Fruit fly (Drosophila melanogaster): ENCODE data around the gene CG2930.

Gene CG2930

DNA sequence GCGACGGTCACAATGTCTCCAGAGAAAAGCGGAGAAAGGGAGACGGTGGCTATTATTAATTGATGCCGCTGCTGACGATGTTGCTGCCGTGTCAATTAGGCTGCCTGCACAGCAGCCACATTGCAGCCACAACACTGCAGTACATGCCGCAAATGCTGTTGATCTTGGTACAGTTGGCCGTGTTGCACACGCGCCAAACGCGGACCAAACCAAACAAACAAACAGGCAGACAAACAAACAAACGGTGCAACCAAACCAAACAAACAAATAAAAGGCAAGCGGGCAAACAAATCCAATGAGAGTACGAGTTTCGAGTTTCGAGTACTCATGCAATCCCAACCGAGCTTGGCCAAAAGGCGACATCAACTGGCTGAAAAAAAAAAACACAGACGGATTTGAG is 36.5 kb upstream of the CG2930 start:
- TF ChIP-seq CG10321 (GFP tag; IDR thresholded peaks at IDR 0.05) (no peak), CG17361 (GFP tag; IDR thresholded peaks at IDR 0.05) (no peak), Med (GFP tag) (no peak), CG1603 (tag; optimal IDR thresholded peaks at IDR 0.05) (peak; percentile 15), CG11504 (tag; optimal IDR thresholded peaks at IDR 0.05) (no peak), CG14710 (tag; optimal IDR thresholded peaks at IDR 0.05) (peak; percentile 28), MBD-R2 (GFP tag; IDR thresholded peaks at IDR 0.05) (no peak), kni (GFP tag; optimal IDR thresholded peaks at IDR 0.05) (peak; percentile 48), CG4328 (GFP tag; optimal IDR thresholded peaks at IDR 0.05) (no peak), dimm (GFP tag; IDR thresholded peaks at IDR 0.05) (no peak), gcm2 (GFP tag; optimal IDR thresholded peaks at IDR 0.05) (no peak), zen (tag; optimal IDR thresholded peaks at IDR 0.05) (peak; percentile 34), Usf (GFP tag; optimal IDR thresholded peaks at IDR 0.05) (no peak), Atf3 (GFP tag; optimal IDR thresholded peaks at IDR 0.05) (no peak), CG1832 (GFP tag; optimal IDR thresholded peaks at IDR 0.05) (no peak), dmrt99B (tag; optimal IDR thresholded peaks at IDR 0.05) (no peak), wek (GFP tag; optimal IDR thresholded peaks at IDR 0.05) (peak; percentile 36), lab (GFP tag; optimal IDR thresholded peaks at IDR 0.05) (no peak), Xrp1 (GFP tag; IDR thresholded peaks at IDR 0.05) (0 out of 2 replicates have a peak, but pooled peaks have one; percentile 34), CG18011 (GFP tag; optimal IDR thresholded peaks at IDR 0.05) (no peak), CG13123 (GFP tag; optimal IDR thresholded peaks at IDR 0.05) (no peak), lola (GFP tag; optimal IDR thresholded peaks at IDR 0.05) (peak in 1 of 3 experiments; percentile 11), dmrt11E (tag; optimal IDR thresholded peaks at IDR 0.05) (peak; percentile 27), CoRest (tag; optimal IDR thresholded peaks at IDR 0.05) (no peak), fd102C (GFP tag; optimal IDR thresholded peaks at IDR 0.05) (peak; percentile 64), Awh (GFP tag; IDR thresholded peaks at IDR 0.05) (no peak), D (optimal IDR thresholded peaks at IDR 0.05) (no peak), D (GFP tag; optimal IDR thresholded peaks at IDR 0.05) (no peak), CG13775 (GFP tag; optimal IDR thresholded peaks at IDR 0.05) (no peak), CG9727 (GFP tag; optimal IDR thresholded peaks at IDR 0.05) (peak; percentile 32), nmo (GFP tag; optimal IDR thresholded peaks at IDR 0.05) (no peak), Opbp (GFP tag; IDR thresholded peaks at IDR 0.05; ENCODE audit: partially characterized antibody) (no peak), CG7928 (GFP tag; optimal IDR thresholded peaks at IDR 0.05) (no peak), sens (GFP tag) (peak; percentile 63), CG14965 (GFP tag; optimal IDR thresholded peaks at IDR 0.05; ENCODE audit: borderline replicate concordance) (no peak), CG33557 (GFP tag; optimal IDR thresholded peaks at IDR 0.05) (peak; percentile 13), CG6813 (GFP tag; optimal IDR thresholded peaks at IDR 0.05) (peak; percentile 6), HLHmδ (GFP tag; optimal IDR thresholded peaks at IDR 0.05) (peak; percentile 63), MTF-1 (GFP tag; optimal IDR thresholded peaks at IDR 0.05; ENCODE audit: borderline replicate concordance) (peak; percentile 61), bsh (GFP tag; optimal IDR thresholded peaks at IDR 0.05) (no peak), Nf-YB (GFP tag; optimal IDR thresholded peaks at IDR 0.05) (no peak), gem (tag; optimal IDR thresholded peaks at IDR 0.05) (no peak), pb (GFP tag; optimal IDR thresholded peaks at IDR 0.05) (no peak), nom (GFP tag; optimal IDR thresholded peaks at IDR 0.05) (no peak), CG2202 (tag; optimal IDR thresholded peaks at IDR 0.05) (peak; percentile 46), CG1647 (GFP tag; optimal IDR thresholded peaks at IDR 0.05) (no peak), CG2712 (tag; optimal IDR thresholded peaks at IDR 0.05) (peak; percentile 9), CG1233 (GFP tag; optimal IDR thresholded peaks at IDR 0.05) (no peak), Asciz (GFP tag; optimal IDR thresholded peaks at IDR 0.05) (peak; percentile 34)

Data from whole organism, embryonic.